Fruit fly (Drosophila melanogaster) S2 (cell line): Measurements from ENCODE around the gene CG33191.

ENCODE experiments used
- CG8478 ChIP-seq: fragments of >200 bp; optimal IDR thresholded peaks from 2 replicates; lab custom pipeline; 2018
- CTCF ChIP-seq, 2 experiments: fragments of >200 bp; optimal IDR thresholded peaks; 2 replicates each; lab custom pipeline; 2018

DNA sequence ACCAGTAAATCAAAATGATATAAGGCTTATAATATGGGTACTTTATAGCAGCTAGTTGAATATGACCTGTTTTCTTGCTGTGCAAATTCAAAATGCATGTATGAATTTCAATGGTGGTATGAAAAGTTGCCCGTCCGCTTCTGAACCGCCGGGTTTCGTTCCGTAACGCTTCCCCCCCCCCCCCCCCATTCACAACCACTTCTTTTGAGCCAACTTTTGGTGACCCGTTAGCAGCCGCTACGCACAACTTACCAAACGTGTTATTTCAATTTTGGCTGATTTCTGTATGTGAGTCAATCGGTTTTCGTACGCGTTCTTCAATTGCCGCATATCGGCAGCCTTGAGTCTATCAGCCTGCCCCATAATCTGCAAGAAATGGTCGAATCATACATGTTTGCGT is 14.0 kb upstream of the CG33191 start:
- TF ChIP-seq CTCF (optimal IDR thresholded peaks at IDR 0.05; lab: Kevin White, UChicago) (no peak), CG8478 (lab: Kevin White, UChicago) (no peak)
